Worm (Caenorhabditis elegans) whole organism, L2 larva: Measurements from ENCODE around the gene B0495.5.

ENCODE experiments used
- C34F6.9 ChIP-seq: fragments of 150-350 bp; optimal IDR thresholded peaks from 2 replicates; lab custom pipeline; 2014; ENCODE audit warnings: missing biosample characterization, missing genetic modification characterization
- F13H6.1 ChIP-seq: sonication (generic microtip); optimal IDR thresholded peaks from 2 replicates; lab custom pipeline; 2016; ENCODE audit warnings: missing genetic modification characterization, missing compliant biosample characterization
- R02D3.7 ChIP-seq: fragments of 150-350 bp; optimal IDR thresholded peaks from 2 replicates; lab custom pipeline; 2014; ENCODE audit warnings: missing biosample characterization, missing genetic modification characterization
- Y55F3AM.14 ChIP-seq: fragments of 200-800 bp; sonication (Bioruptor generic); optimal IDR thresholded peaks from 2 replicates; lab custom pipeline; 2018; ENCODE audit warnings: mild to moderate bottlenecking, missing genetic modification characterization, missing compliant biosample characterization
- ZK546.5 ChIP-seq: sonication (generic microtip); optimal IDR thresholded peaks from 2 replicates; lab custom pipeline; 2017; ENCODE audit warnings: missing biosample characterization, missing genetic modification characterization
- alr-1 ChIP-seq: fragments of 150-350 bp; optimal IDR thresholded peaks from 2 replicates; lab custom pipeline; 2014; ENCODE audit warnings: missing biosample characterization, missing genetic modification characterization
- aly-2 ChIP-seq: fragments of 150-350 bp; optimal IDR thresholded peaks from 2 replicates; lab custom pipeline; 2014; ENCODE audit warnings: missing biosample characterization, missing genetic modification characterization
- blmp-1 ChIP-seq: sonication (generic microtip); optimal IDR thresholded peaks from 2 replicates; lab custom pipeline; 2017; ENCODE audit warnings: missing genetic modification characterization, mild to moderate bottlenecking, missing compliant biosample characterization, antibody characterized with exemption, moderate library complexity; ENCODE audit not compliant: insufficient read depth
- ceh-16 ChIP-seq: fragments of 150-350 bp; optimal IDR thresholded peaks from 2 replicates; lab custom pipeline; 2014; ENCODE audit warnings: missing biosample characterization, missing genetic modification characterization
- dmd-4 ChIP-seq: sonication (generic microtip); optimal IDR thresholded peaks from 2 replicates; lab custom pipeline; 2017; ENCODE audit warnings: missing biosample characterization, missing genetic modification characterization
- egl-27 ChIP-seq: sonication (generic microtip); optimal IDR thresholded peaks from 3 replicates; lab custom pipeline; 2017; ENCODE audit warnings: missing biosample characterization, missing genetic modification reagents, missing genetic modification characterization
- elt-1 ChIP-seq: fragments of 150-350 bp; optimal IDR thresholded peaks from 2 replicates; lab custom pipeline; 2014; ENCODE audit warnings: missing biosample characterization, missing genetic modification characterization
- elt-3 ChIP-seq: sonication (generic microtip); optimal IDR thresholded peaks from 2 replicates; lab custom pipeline; 2017; ENCODE audit warnings: missing biosample characterization, missing genetic modification characterization
- fos-1 ChIP-seq: fragments of 150-350 bp; optimal IDR thresholded peaks from 2 replicates; lab custom pipeline; 2014; ENCODE audit warnings: missing biosample characterization, missing genetic modification characterization
- gmeb-1 ChIP-seq: fragments of 150-350 bp; optimal IDR thresholded peaks from 2 replicates; lab custom pipeline; 2014; ENCODE audit warnings: missing biosample characterization, missing genetic modification characterization
- lin-11 ChIP-seq: fragments of 150-350 bp; sonication (generic microtip); optimal IDR thresholded peaks from 2 replicates; lab custom pipeline; 2014; ENCODE audit warnings: missing biosample characterization, missing genetic modification characterization, inconsistent platforms, mixed read lengths
- lin-13 ChIP-seq: fragments of 150-350 bp; optimal IDR thresholded peaks from 2 replicates; lab custom pipeline; 2014; ENCODE audit warnings: missing biosample characterization, missing genetic modification reagents, missing genetic modification characterization
- lsy-2 ChIP-seq, 2 experiments: fragments of 150-350 bp in 1 of 2; sonication (generic microtip) in 1 of 2; optimal IDR thresholded peaks; 2 replicates each; lab custom pipeline; 2014 to 2017; ENCODE audit warnings: missing biosample characterization in 2 of 2, missing genetic modification characterization in 2 of 2
- mbf-1 ChIP-seq: sonication (generic microtip); optimal IDR thresholded peaks from 2 replicates; lab custom pipeline; 2017; ENCODE audit warnings: missing biosample characterization, missing genetic modification characterization
- mdl-1 ChIP-seq, 2 experiments: fragments of 150-350 bp in 1 of 2; sonication (generic microtip) in 1 of 2; optimal IDR thresholded peaks; 2 replicates each; lab custom pipeline; 2017; ENCODE audit warnings: missing biosample characterization in 2 of 2, missing genetic modification characterization in 2 of 2
- nhr-11 ChIP-seq: fragments of 150-350 bp; optimal IDR thresholded peaks from 2 replicates; lab custom pipeline; 2014; ENCODE audit warnings: missing biosample characterization, missing genetic modification characterization
- nhr-12 ChIP-seq: fragments of 150-350 bp; optimal IDR thresholded peaks from 2 replicates; lab custom pipeline; 2014; ENCODE audit warnings: missing biosample characterization, missing genetic modification characterization
- nhr-129 ChIP-seq: fragments of 150-350 bp; optimal IDR thresholded peaks from 2 replicates; lab custom pipeline; 2014; ENCODE audit warnings: missing biosample characterization, missing genetic modification characterization
- nhr-23 ChIP-seq: fragments of 150-350 bp; optimal IDR thresholded peaks from 2 replicates; lab custom pipeline; 2014; ENCODE audit warnings: missing biosample characterization, missing genetic modification reagents, missing genetic modification characterization
- nhr-237 ChIP-seq: fragments of 150-350 bp; optimal IDR thresholded peaks from 2 replicates; lab custom pipeline; 2014; ENCODE audit warnings: missing biosample characterization, missing genetic modification characterization
- nhr-25 ChIP-seq: fragments of 150-350 bp; sonication (generic microtip); optimal IDR thresholded peaks from 3 replicates; lab custom pipeline; 2014; ENCODE audit warnings: missing biosample characterization, missing genetic modification characterization
- nhr-6 ChIP-seq: fragments of 150-350 bp; optimal IDR thresholded peaks from 2 replicates; lab custom pipeline; 2014; ENCODE audit warnings: missing biosample characterization, missing genetic modification characterization
- nhr-77 ChIP-seq: fragments of 150-350 bp; optimal IDR thresholded peaks from 2 replicates; lab custom pipeline; 2014; ENCODE audit warnings: missing biosample characterization, missing genetic modification characterization
- peb-1 ChIP-seq: fragments of 150-350 bp; optimal IDR thresholded peaks from 2 replicates; lab custom pipeline; 2014; ENCODE audit warnings: missing biosample characterization, missing genetic modification characterization
- skn-1 ChIP-seq: sonication (generic microtip); optimal IDR thresholded peaks from 2 replicates; lab custom pipeline; 2017; ENCODE audit warnings: missing biosample characterization, missing genetic modification characterization
- sma-3 ChIP-seq: sonication (generic microtip); optimal IDR thresholded peaks from 2 replicates; lab custom pipeline; 2016; ENCODE audit warnings: missing genetic modification reagents, missing genetic modification characterization, missing compliant biosample characterization
- snpc-4 ChIP-seq: fragments of 150-350 bp; optimal IDR thresholded peaks from 2 replicates; lab custom pipeline; 2014; ENCODE audit warnings: missing biosample characterization, missing genetic modification characterization
- unc-39 ChIP-seq: fragments of 150-350 bp; optimal IDR thresholded peaks from 2 replicates; lab custom pipeline; 2014; ENCODE audit warnings: missing biosample characterization, missing genetic modification characterization
- unc-55 ChIP-seq: fragments of 150-350 bp; sonication (generic microtip); optimal IDR thresholded peaks from 3 replicates; lab custom pipeline; 2014; ENCODE audit warnings: missing biosample characterization, missing genetic modification reagents, missing genetic modification characterization
- ztf-1 ChIP-seq: fragments of 200-800 bp; sonication (Bioruptor generic); conservative IDR thresholded peaks from 2 replicates; pipeline ENCODE4 v1.3.6; 2022; ENCODE audit warnings: missing genetic modification characterization, missing compliant biosample characterization
- ztf-4 ChIP-seq: fragments of 150-350 bp; optimal IDR thresholded peaks from 2 replicates; lab custom pipeline; 2014; ENCODE audit warnings: missing biosample characterization, missing genetic modification characterization

The B0495.5 gene

DNA sequence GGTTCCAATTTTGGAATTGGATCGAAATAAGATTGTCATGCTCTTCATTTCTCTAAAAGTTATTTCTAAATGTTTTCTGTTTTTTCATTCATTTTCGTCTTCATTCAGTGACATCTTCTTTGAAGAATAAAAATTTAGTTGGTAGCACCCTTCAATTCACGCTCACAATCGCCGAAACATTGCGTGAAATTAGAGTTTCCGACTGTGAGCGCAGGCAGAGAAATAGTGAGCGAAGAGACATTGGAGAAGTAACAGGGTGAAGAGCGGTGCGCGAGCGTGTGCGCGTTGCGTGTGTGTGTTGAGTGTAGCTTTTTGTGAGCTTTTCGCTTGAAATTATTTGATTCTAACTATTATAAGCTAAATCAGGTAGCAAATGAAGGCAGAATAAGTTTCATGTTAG is 28.9 kb downstream of the B0495.5 start (continued):
- TF ChIP-seq aly-2 (tag; lab: Kevin White, UChicago), result no peak
- TF ChIP-seq, all 48 proteins: peak for 10

DNA sequence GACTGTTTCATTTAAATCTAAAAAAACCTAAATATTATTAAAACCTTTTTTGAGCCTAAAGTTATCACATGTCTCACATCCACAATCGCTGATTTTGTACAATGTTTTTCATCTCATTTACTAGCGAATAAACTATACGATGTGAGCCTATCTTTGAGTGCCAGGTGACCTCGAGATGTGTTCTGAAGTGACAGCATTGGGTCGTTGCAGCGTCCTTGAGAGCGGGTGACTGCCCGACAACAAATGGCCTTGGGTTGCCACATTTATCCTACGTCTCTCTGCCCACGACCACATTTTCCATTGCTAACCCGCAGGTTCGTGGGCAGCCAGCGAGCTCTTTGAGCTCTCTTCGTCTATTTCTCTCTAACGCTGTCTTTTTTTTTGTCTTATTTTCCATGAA is 31.3 kb downstream of the B0495.5 start, which contains the start of gene lir-2:
Gene lir-2 (plus strand): TSS at position 301 of the 400 bp plus-strand sequence.
- TF ChIP-seq nhr-12 (tag; lab: Kevin White, UChicago), result no peak
- peak; percentile 3 for TF ChIP-seq nhr-25 (tag; lab: Kevin White, UChicago)
- TF ChIP-seq nhr-23 (tag; lab: Kevin White, UChicago), result no peak

DNA sequence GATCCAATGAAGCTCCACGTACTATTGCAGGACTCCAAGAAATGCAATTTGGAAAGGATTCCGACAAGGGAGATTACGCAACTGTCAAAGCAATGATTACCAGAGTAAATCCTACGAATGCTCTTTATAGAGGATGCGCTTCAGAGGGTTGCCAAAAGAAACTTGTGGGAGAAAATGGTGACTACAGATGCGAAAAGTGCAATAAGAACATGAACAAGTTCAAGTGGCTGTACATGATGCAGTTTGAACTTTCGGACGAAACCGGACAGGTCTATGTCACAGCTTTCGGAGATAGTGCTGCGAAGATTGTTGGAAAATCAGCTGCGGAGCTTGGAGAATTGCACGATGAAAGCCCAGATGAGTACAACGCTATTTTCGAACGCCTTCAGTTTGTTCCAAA is 32.0 kb downstream of the B0495.5 start:
- TF ChIP-seq mdl-1 (tag; optimal IDR thresholded peaks at IDR 0.05; lab: Kevin White, UChicago), result no peak
- TF ChIP-seq ztf-4 (tag; lab: Kevin White, UChicago), result no peak
- TF ChIP-seq nhr-11 (tag; lab: Kevin White, UChicago), result no peak
- no peak for TF ChIP-seq peb-1 (tag; lab: Kevin White, UChicago)
- TF ChIP-seq aly-2 (tag; lab: Kevin White, UChicago), result no peak
- TF ChIP-seq fos-1, result no peak
- TF ChIP-seq nhr-25 (tag; lab: Kevin White, UChicago), result no peak
- no peak for TF ChIP-seq unc-55
- no peak for TF ChIP-seq F13H6.1 (tag; lab: Kevin White, UChicago)
- TF ChIP-seq ZK546.5 (tag; lab: Kevin White, UChicago), result no peak
- TF ChIP-seq Y55F3AM.14 (GFP tag; lab: Kevin White, UChicago), result no peak
- TF ChIP-seq skn-1 (tag; lab: Kevin White, UChicago), result no peak
- TF ChIP-seq lin-13 (GFP tag; lab: Kevin White, UChicago), result no peak
- no peak for TF ChIP-seq elt-3 (tag; lab: Kevin White, UChicago)
- no peak for TF ChIP-seq mbf-1 (tag; lab: Kevin White, UChicago)
- no peak for TF ChIP-seq gmeb-1 (tag; lab: Kevin White, UChicago)
- TF ChIP-seq blmp-1 (tag; lab: Kevin White, UChicago), result no peak
- TF ChIP-seq dmd-4 (tag; lab: Kevin White, UChicago), result no peak
- TF ChIP-seq nhr-12 (tag; lab: Kevin White, UChicago), result no peak

DNA sequence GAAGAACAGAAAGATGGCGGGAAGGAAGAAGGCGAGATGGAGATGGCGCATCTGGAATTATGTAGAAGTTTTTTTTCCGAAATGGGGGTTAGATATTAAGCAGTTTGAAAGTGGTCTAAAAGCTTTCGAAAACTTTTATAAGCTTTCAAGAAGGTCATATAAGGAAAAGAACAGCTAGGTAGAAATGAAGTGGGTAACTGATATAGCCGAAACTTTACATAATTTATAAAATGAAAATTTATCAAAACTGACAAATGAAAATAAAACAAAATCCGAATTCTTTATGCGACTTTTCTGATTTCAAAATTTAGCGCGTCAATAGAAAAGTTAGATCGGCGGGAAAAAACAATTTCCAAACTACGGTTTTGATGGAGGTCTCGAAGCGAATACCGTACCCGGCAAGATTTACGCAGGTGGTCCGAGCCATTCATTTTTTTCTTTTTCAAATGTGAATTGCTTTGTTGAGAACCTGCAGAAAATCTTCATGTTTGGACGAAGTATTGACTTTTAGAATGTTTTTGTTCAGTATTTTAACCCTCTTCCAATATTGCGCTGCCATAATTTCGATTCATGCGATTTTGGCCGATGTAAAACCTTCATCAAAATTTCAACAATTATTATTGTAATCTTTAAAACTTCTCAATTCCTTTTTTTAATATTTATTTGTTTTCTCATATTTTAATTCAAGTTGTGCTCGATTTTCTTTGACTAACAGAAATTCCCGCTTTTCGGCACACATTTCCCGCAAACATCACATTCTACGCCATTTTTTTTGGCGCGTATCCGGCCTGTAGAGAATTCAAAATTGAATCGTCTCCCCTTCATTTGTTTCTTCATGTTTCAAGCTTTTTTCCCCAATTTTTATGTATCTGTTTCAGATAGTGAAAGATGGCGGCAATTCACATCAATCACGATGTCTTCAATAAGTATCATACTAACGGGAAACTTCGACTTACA is 34.3 kb downstream of the B0495.5 start, which contains the start of the genes F18A1.7 and rpa-1:
Gene F18A1.7 (minus strand): TSS at position 51 of the 957 bp plus-strand sequence.
Gene rpa-1 (plus strand): TSS at position 879 of the 957 bp plus-strand sequence.
- TF ChIP-seq egl-27 (tag; lab: Kevin White, UChicago), result no peak
- TF ChIP-seq R02D3.7 (tag; lab: Kevin White, UChicago), result no peak
- no peak for TF ChIP-seq nhr-237 (tag; lab: Kevin White, UChicago)
- peak; percentile 36 for TF ChIP-seq nhr-129 (tag; lab: Kevin White, UChicago)
- TF ChIP-seq fos-1, result peak; percentile 9
- TF ChIP-seq unc-55, result peak; percentile 24
- no peak for TF ChIP-seq Y55F3AM.14 (GFP tag; lab: Kevin White, UChicago)
- peak; percentile 55 for TF ChIP-seq C34F6.9 (tag; lab: Kevin White, UChicago)
- TF ChIP-seq peb-1 (tag; lab: Kevin White, UChicago), result no peak
- TF ChIP-seq ZK546.5 (tag; lab: Kevin White, UChicago), result no peak
- no peak for TF ChIP-seq sma-3 (GFP tag; lab: Kevin White, UChicago)
- TF ChIP-seq lin-11 (tag; lab: Kevin White, UChicago), result no peak
- TF ChIP-seq elt-1 (tag; lab: Kevin White, UChicago), result no peak
- no peak for TF ChIP-seq dmd-4 (tag; lab: Kevin White, UChicago)
- TF ChIP-seq nhr-11 (tag; lab: Kevin White, UChicago), result no peak
- TF ChIP-seq lsy-2 (tag; optimal IDR thresholded peaks at IDR 0.05; lab: Kevin White, UChicago), result peak in 1 of 2 experiments; percentile 37

DNA sequence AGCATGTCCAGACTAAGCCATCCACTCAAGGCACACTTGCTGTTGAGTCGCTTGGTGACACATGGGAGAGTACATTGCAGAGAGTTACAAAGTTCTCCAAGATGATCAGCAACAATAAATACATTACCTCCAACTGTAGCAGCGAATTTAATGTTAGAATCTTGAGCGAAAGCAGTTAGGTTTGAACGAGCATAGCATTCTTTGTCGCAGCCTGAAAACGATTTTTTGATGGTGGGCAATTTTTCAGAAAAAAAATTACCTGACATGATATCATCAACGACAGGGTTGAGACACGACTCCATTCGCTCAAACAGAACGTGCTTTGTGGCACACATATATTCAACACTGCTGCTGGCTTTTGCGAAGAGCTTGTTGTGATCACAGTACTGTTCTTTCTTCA is 35.3 kb downstream of the B0495.5 start:
- TF ChIP-seq elt-3 (tag; lab: Kevin White, UChicago) (no peak), sma-3 (GFP tag; lab: Kevin White, UChicago) (no peak), nhr-77 (no peak), nhr-23 (tag; lab: Kevin White, UChicago) (no peak), nhr-11 (tag; lab: Kevin White, UChicago) (no peak), lin-13 (GFP tag; lab: Kevin White, UChicago) (no peak), dmd-4 (tag; lab: Kevin White, UChicago) (no peak), nhr-6 (tag; lab: Kevin White, UChicago) (no peak), F13H6.1 (tag; lab: Kevin White, UChicago) (no peak), skn-1 (tag; lab: Kevin White, UChicago) (no peak), alr-1 (no peak), unc-39 (tag; lab: Kevin White, UChicago) (no peak), ceh-16 (tag; lab: Kevin White, UChicago) (no peak), C34F6.9 (tag; lab: Kevin White, UChicago) (no peak), ztf-1 (no peak), ztf-4 (tag; lab: Kevin White, UChicago) (no peak), mbf-1 (tag; lab: Kevin White, UChicago) (no peak), snpc-4 (tag; lab: Kevin White, UChicago) (no peak)
- TF ChIP-seq, all 48 proteins: peak for 0
